Worm (Caenorhabditis elegans): Measurements from ENCODE around the gene str-73.

DNA sequence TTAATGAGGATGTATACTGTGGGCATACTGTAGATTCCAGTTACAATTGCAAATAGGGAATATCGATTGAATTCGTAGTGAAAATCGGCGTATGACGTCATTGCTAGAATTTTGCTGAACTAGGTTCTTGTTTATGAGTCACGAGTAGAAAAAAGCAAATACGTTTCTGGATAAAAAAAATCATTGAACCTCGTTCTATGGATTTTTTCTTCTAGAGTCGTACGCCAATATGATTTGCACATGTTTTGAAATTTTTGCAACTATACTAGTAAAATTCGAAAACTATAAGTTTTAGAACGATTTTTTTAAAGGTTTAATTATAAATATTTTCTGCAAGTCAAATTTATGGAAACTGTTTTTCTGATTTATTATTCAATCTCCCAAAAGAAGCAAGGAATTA lies 37.8 kb downstream of the str-73 start, which contains the start of gene sru-44:
- TF ChIP-seq attf-5 (GFP tag; optimal IDR thresholded peaks at IDR 0.05) (no peak), repo-1 (tag; optimal IDR thresholded peaks at IDR 0.05) (no peak), C17E4.6 (GFP tag; IDR thresholded peaks at IDR 0.05) (no peak), madf-8 (GFP tag; conservative IDR thresholded peaks at IDR 0.05) (no peak), snpc-1.1 (tag; optimal IDR thresholded peaks at IDR 0.05; ENCODE audit: insufficient read depth) (no peak)
